Fruit fly (Drosophila melanogaster): Measurements from ENCODE around the gene CG3437.
A peak's percentile ranks its signal among the peaks of the same experiment; 100 is the strongest.

Gene CG3437

DNA sequence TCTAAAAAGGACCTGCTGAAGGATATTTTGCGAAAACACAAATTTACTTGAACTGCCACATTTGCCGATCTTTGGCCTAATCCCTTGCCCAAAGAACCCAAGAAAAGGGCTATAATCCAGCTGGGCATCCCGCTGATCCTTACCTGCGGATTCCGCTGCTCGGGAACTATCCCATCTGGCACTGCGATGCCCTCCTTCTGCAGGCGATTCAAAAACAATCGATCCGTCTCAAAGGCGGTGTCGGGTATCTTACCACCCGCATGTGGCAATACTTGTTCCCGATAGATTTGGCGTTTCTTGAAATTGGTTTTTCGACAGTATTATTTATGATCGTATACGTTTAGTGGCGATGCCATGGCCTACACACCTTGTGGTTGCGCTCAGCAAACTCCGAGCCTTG lies 33.9 kb upstream of the CG3437 start:
- TF ChIP-seq CG11617 (GFP tag; optimal IDR thresholded peaks at IDR 0.05) (no peak), CG12768 (GFP tag; optimal IDR thresholded peaks at IDR 0.05) (no peak), Hr96 (GFP tag; optimal IDR thresholded peaks at IDR 0.05) (no peak), CG5204 (GFP tag; optimal IDR thresholded peaks at IDR 0.05) (no peak)

DNA sequence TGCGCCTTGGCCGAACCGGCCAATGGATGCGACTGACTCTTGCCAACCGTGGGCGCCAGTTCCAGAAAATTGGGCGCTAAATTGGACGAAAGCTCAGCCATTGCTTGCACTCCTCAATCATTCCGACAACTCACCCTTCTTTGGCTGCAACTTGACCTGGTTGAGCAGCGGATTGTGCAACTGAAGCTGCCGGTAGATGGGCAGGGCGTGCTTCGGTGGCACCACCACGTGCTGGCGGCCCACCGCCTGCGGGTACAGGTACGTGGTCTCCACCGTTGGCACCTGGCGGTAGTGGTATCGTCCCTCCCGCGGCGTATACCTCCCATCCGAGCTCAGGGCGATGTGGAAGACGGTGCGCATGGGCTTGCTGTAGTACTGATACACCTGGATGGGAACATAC lies 33.0 kb upstream of the CG3437 start:
- TF ChIP-seq pad (GFP tag; optimal IDR thresholded peaks at IDR 0.05) (no peak), kay (GFP tag; ENCODE audit: borderline replicate concordance) (no peak), Crg-1 (GFP tag; optimal IDR thresholded peaks at IDR 0.05) (no peak), CG11617 (GFP tag; optimal IDR thresholded peaks at IDR 0.05) (no peak), CG12768 (GFP tag; optimal IDR thresholded peaks at IDR 0.05) (no peak), tj (GFP tag; optimal IDR thresholded peaks at IDR 0.05) (no peak), bab1 (GFP tag; optimal IDR thresholded peaks at IDR 0.05) (no peak), CG1620 (GFP tag; optimal IDR thresholded peaks at IDR 0.05) (no peak), CG33017 (tag; optimal IDR thresholded peaks at IDR 0.05) (no peak), CG14711 (tag; optimal IDR thresholded peaks at IDR 0.05) (no peak), cnc (optimal IDR thresholded peaks at IDR 0.05) (no peak), Mnt (GFP tag; optimal IDR thresholded peaks at IDR 0.05) (no peak), Clk (GFP tag; optimal IDR thresholded peaks at IDR 0.05) (no peak)

- no peak for TF ChIP-seq cic (GFP tag; optimal IDR thresholded peaks at IDR 0.05)
- TF ChIP-seq kay (GFP tag; ENCODE audit: borderline replicate concordance) = no peak
- TF ChIP-seq pad (GFP tag; optimal IDR thresholded peaks at IDR 0.05) = no peak
- no peak for TF ChIP-seq tj (GFP tag; optimal IDR thresholded peaks at IDR 0.05)
- no peak for TF ChIP-seq CG12768 (GFP tag; optimal IDR thresholded peaks at IDR 0.05)
- no peak for TF ChIP-seq CG5204 (GFP tag; optimal IDR thresholded peaks at IDR 0.05)
- TF ChIP-seq cnc (optimal IDR thresholded peaks at IDR 0.05) = no peak
- TF ChIP-seq toe (GFP tag; optimal IDR thresholded peaks at IDR 0.05) = no peak
- no peak for TF ChIP-seq CG7045 (GFP tag; optimal IDR thresholded peaks at IDR 0.05)
- no peak for TF ChIP-seq Crg-1 (GFP tag; optimal IDR thresholded peaks at IDR 0.05)
- TF ChIP-seq CG1620 (GFP tag; optimal IDR thresholded peaks at IDR 0.05) = no peak
- no peak for TF ChIP-seq CG33017 (tag; optimal IDR thresholded peaks at IDR 0.05)
- no peak for TF ChIP-seq bab1 (GFP tag; optimal IDR thresholded peaks at IDR 0.05)
- no peak for TF ChIP-seq Mnt (GFP tag; optimal IDR thresholded peaks at IDR 0.05)
- TF ChIP-seq ovo (GFP tag; optimal IDR thresholded peaks at IDR 0.05) = no peak
- no peak for TF ChIP-seq Clk (GFP tag; optimal IDR thresholded peaks at IDR 0.05)
- no peak for TF ChIP-seq Hr96 (GFP tag; optimal IDR thresholded peaks at IDR 0.05)
- TF ChIP-seq CG7101 (tag; optimal IDR thresholded peaks at IDR 0.05) = no peak
- no peak for TF ChIP-seq CG11617 (GFP tag; optimal IDR thresholded peaks at IDR 0.05)
- TF ChIP-seq CG14711 (tag; optimal IDR thresholded peaks at IDR 0.05) = no peak
These were observed 32.2 kb upstream of the CG3437 start for dm6 chr3L:9489627-9490026.

DNA sequence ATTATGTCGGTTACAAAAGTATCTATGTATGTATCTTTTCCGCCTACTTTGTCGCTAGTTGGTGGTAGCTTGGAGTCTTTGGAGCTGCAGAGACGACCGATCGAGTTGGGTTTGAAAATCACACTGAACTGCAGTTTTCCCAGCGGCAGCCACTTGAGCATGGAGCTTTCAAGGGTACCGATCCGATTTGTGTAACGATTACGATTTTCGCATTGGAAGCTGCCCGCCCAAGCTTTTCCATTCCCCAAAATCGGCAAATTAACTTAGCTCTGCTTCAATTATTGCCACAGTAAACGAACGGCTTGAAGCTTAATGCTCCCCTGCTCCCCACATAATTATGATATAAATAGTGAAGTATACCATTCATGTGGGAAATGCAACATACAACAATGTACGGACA lies 31.7 kb upstream of the CG3437 start, which contains the start of gene CG32036:
Gene CG32036 (minus strand): TSS at position 101 of the 400 bp plus-strand sequence.
- TF ChIP-seq CG14711 (tag; optimal IDR thresholded peaks at IDR 0.05) (no peak), cnc (optimal IDR thresholded peaks at IDR 0.05) (no peak), cic (GFP tag; optimal IDR thresholded peaks at IDR 0.05) (no peak), CG7045 (GFP tag; optimal IDR thresholded peaks at IDR 0.05) (no peak), Clk (GFP tag; optimal IDR thresholded peaks at IDR 0.05) (no peak), CG33017 (tag; optimal IDR thresholded peaks at IDR 0.05) (no peak)

- TF ChIP-seq cic (GFP tag; optimal IDR thresholded peaks at IDR 0.05) (no peak), Mnt (GFP tag; optimal IDR thresholded peaks at IDR 0.05) (peak; percentile 10), bab1 (GFP tag; optimal IDR thresholded peaks at IDR 0.05) (peak; percentile 56), CG7101 (tag; optimal IDR thresholded peaks at IDR 0.05) (peak; percentile 12), CG1620 (GFP tag; optimal IDR thresholded peaks at IDR 0.05) (no peak)
These were observed 30.1 kb upstream of the CG3437 start, which contains the start of gene pall for dm6 chr3L:9487586-9487985. Gene pall, minus strand, starts transcription at chr3L:9487790.

dm6 chr3L:9476829-9477228 lies 19.4 kb upstream of the CG3437 start, which contains the start of the genes Uch-L5 and Jarid2:
Gene Uch-L5, minus strand, starts transcription at chr3L:9476965.
Gene Jarid2, plus strand, starts transcription at chr3L:9477038.
- peak; percentile 26 for TF ChIP-seq CG33017 (tag; optimal IDR thresholded peaks at IDR 0.05)
- peak; percentile 45 for TF ChIP-seq Crg-1 (GFP tag; optimal IDR thresholded peaks at IDR 0.05)
- no peak for TF ChIP-seq kay (GFP tag; ENCODE audit: borderline replicate concordance)
- peak; percentile 63 for TF ChIP-seq CG14711 (tag; optimal IDR thresholded peaks at IDR 0.05)
- peak; percentile 47 for TF ChIP-seq ovo (GFP tag; optimal IDR thresholded peaks at IDR 0.05)
- TF ChIP-seq Clk (GFP tag; optimal IDR thresholded peaks at IDR 0.05) = no peak
- peak; percentile 37 for TF ChIP-seq pad (GFP tag; optimal IDR thresholded peaks at IDR 0.05)
- TF ChIP-seq toe (GFP tag; optimal IDR thresholded peaks at IDR 0.05) = no peak
- peak; percentile 61 for TF ChIP-seq CG7101 (tag; optimal IDR thresholded peaks at IDR 0.05)
- peak; percentile 84 for TF ChIP-seq bab1 (GFP tag; optimal IDR thresholded peaks at IDR 0.05)
- TF ChIP-seq cnc (optimal IDR thresholded peaks at IDR 0.05) = peak; percentile 81 to 92
- TF ChIP-seq tj (GFP tag; optimal IDR thresholded peaks at IDR 0.05) = peak; percentile 70
- TF ChIP-seq Hr96 (GFP tag; optimal IDR thresholded peaks at IDR 0.05) = no peak
- peak; percentile 16 for TF ChIP-seq CG7045 (GFP tag; optimal IDR thresholded peaks at IDR 0.05)
- peak; percentile 34 for TF ChIP-seq cic (GFP tag; optimal IDR thresholded peaks at IDR 0.05)
- peak; percentile 8 for TF ChIP-seq CG11617 (GFP tag; optimal IDR thresholded peaks at IDR 0.05)
- TF ChIP-seq CG12768 (GFP tag; optimal IDR thresholded peaks at IDR 0.05) = peak; percentile 12
- peak; percentile 69 for TF ChIP-seq Mnt (GFP tag; optimal IDR thresholded peaks at IDR 0.05)
- TF ChIP-seq CG1620 (GFP tag; optimal IDR thresholded peaks at IDR 0.05) = peak; percentile 56
- TF ChIP-seq CG5204 (GFP tag; optimal IDR thresholded peaks at IDR 0.05) = no peak

Measured in whole organism, adult.